Fruit fly (Drosophila melanogaster) whole organism, prepupa: ENCODE results near the gene CG32192.

Experiments used
- Blimp-1 ChIP-seq: fragments of 200-800 bp; sonication (Bioruptor generic); optimal IDR thresholded peaks from 3 replicates; lab custom pipeline; 2017; ENCODE audit warnings: missing biosample characterization, missing genetic modification characterization, mild to moderate bottlenecking, moderate library complexity, missing genetic modification reagents
- CG10631 ChIP-seq: fragments of 200-800 bp; sonication (Bioruptor generic); optimal IDR thresholded peaks from 2 replicates; lab custom pipeline; 2016; ENCODE audit warnings: missing biosample characterization, missing genetic modification characterization
- CG10669 ChIP-seq: fragments of 200-800 bp; sonication (Bioruptor generic); optimal IDR thresholded peaks from 3 replicates; lab custom pipeline; 2018; ENCODE audit warnings: missing biosample characterization, mild to moderate bottlenecking, missing genetic modification characterization, moderate library complexity
- CG11294 ChIP-seq: fragments of 200-800 bp; sonication (Bioruptor generic); IDR thresholded peaks from 2 replicates; pipeline ENCODE4 v1.3.6; 2022; ENCODE audit warnings: missing biosample characterization, missing genetic modification characterization
- CG15336 ChIP-seq: fragments of 200-800 bp; sonication (Bioruptor generic); IDR thresholded peaks from 2 replicates; pipeline ENCODE4 v1.3.6; 2022; ENCODE audit warnings: missing biosample characterization, missing genetic modification characterization
- CG1621 ChIP-seq: fragments of 200-800 bp; sonication (Bioruptor generic); optimal IDR thresholded peaks from 3 replicates; lab custom pipeline; 2018; ENCODE audit warnings: missing biosample characterization, mild to moderate bottlenecking, missing genetic modification characterization
- CG16779 ChIP-seq: fragments of 200-800 bp; sonication (Bioruptor generic); optimal IDR thresholded peaks from 3 replicates; lab custom pipeline; 2017; ENCODE audit warnings: missing biosample characterization, mild to moderate bottlenecking, missing genetic modification characterization
- CG31627 ChIP-seq: fragments of 200-800 bp; sonication (Bioruptor generic); optimal IDR thresholded peaks from 3 replicates; lab custom pipeline; 2016; ENCODE audit warnings: missing biosample characterization, missing genetic modification characterization
- CG32006 ChIP-seq: fragments of 200-800 bp; sonication (Bioruptor generic); optimal IDR thresholded peaks from 3 replicates; lab custom pipeline; 2017; ENCODE audit warnings: missing biosample characterization, mild to moderate bottlenecking, missing genetic modification characterization
- CG34406 ChIP-seq: fragments of 200-800 bp; sonication (Bioruptor generic); optimal IDR thresholded peaks from 3 replicates; lab custom pipeline; 2016; ENCODE audit warnings: missing biosample characterization, missing genetic modification characterization
- CG3919 ChIP-seq: fragments of 200-800 bp; sonication (Bioruptor generic); optimal IDR thresholded peaks from 3 replicates; lab custom pipeline; 2016; ENCODE audit warnings: missing biosample characterization, missing genetic modification characterization
- CG4318 ChIP-seq: fragments of 200-800 bp; sonication (Bioruptor generic); optimal IDR thresholded peaks from 3 replicates; lab custom pipeline; 2017; ENCODE audit warnings: missing biosample characterization, mild to moderate bottlenecking, missing genetic modification characterization
- CG6163 ChIP-seq: fragments of 200-800 bp; sonication (Bioruptor generic); IDR thresholded peaks from 3 replicates; pipeline ENCODE4 v1.3.6; 2022; ENCODE audit warnings: missing biosample characterization, missing genetic modification characterization
- CG6808 ChIP-seq: fragments of 200-800 bp; sonication (Bioruptor generic); optimal IDR thresholded peaks from 3 replicates; lab custom pipeline; 2017; ENCODE audit warnings: missing biosample characterization, missing genetic modification characterization, mild to moderate bottlenecking, moderate library complexity, missing genetic modification reagents
- CG7368 ChIP-seq: fragments of 200-800 bp; sonication (Bioruptor generic); optimal IDR thresholded peaks from 3 replicates; lab custom pipeline; 2016; ENCODE audit warnings: missing biosample characterization, missing genetic modification characterization
- CG8119 ChIP-seq: fragments of 200-800 bp; sonication (Bioruptor generic); IDR thresholded peaks from 3 replicates; pipeline ENCODE4 v1.3.6; 2022; ENCODE audit warnings: missing biosample characterization, missing genetic modification characterization
- CG8319 ChIP-seq: fragments of 200-800 bp; sonication (Bioruptor generic); optimal IDR thresholded peaks from 3 replicates; lab custom pipeline; 2016; ENCODE audit warnings: missing biosample characterization, missing genetic modification characterization
- CG9139 ChIP-seq: fragments of 200-800 bp; sonication (Bioruptor generic); optimal IDR thresholded peaks from 3 replicates; lab custom pipeline; 2017; ENCODE audit warnings: missing biosample characterization, mild to moderate bottlenecking, missing genetic modification characterization
- Eip75B ChIP-seq: fragments of 200-800 bp; sonication (Bioruptor generic); optimal IDR thresholded peaks from 3 replicates; lab custom pipeline; 2016; ENCODE audit warnings: missing biosample characterization, missing genetic modification characterization
- Eip78C ChIP-seq: fragments of 200-800 bp; sonication (Bioruptor generic); peaks from one replicate; lab custom pipeline; 2016; ENCODE audit warnings: missing biosample characterization, missing genetic modification characterization
- Eip93F ChIP-seq: fragments of 200-800 bp; sonication (Bioruptor generic); optimal IDR thresholded peaks from 2 replicates; lab custom pipeline; 2016; ENCODE audit warnings: missing biosample characterization, mild to moderate bottlenecking, missing genetic modification characterization
- Ets21C ChIP-seq: fragments of 200-800 bp; sonication (Bioruptor generic); optimal IDR thresholded peaks from 3 replicates; lab custom pipeline; 2016; ENCODE audit warnings: missing biosample characterization, missing genetic modification characterization
- Ets96B ChIP-seq: fragments of 200-800 bp; optimal IDR thresholded peaks from 2 replicates; lab custom pipeline; 2019; ENCODE audit warnings: missing biosample characterization, mild to moderate bottlenecking, missing genetic modification characterization, moderate library complexity
- Gug ChIP-seq: fragments of 200-800 bp; sonication (Bioruptor generic); IDR thresholded peaks from 2 replicates; pipeline ENCODE4 v1.3.6; 2022; ENCODE audit warnings: missing biosample characterization, missing genetic modification characterization
- Hr38 ChIP-seq: sonication (Bioruptor generic); optimal IDR thresholded peaks from 2 replicates; lab custom pipeline; 2016; ENCODE audit warnings: missing biosample characterization, missing genetic modification characterization
- Hr39 ChIP-seq: fragments of 200-800 bp; sonication (Bioruptor generic); optimal IDR thresholded peaks from 2 replicates; lab custom pipeline; 2016; ENCODE audit warnings: missing biosample characterization, missing genetic modification characterization
- Hr4 ChIP-seq: fragments of 200-800 bp; sonication (Bioruptor generic); optimal IDR thresholded peaks from 3 replicates; lab custom pipeline; 2016; ENCODE audit warnings: missing biosample characterization, missing genetic modification characterization
- Met ChIP-seq: fragments of 200-800 bp; sonication (Bioruptor generic); optimal IDR thresholded peaks from 3 replicates; lab custom pipeline; 2016; ENCODE audit warnings: missing biosample characterization, missing genetic modification characterization
- OdsH ChIP-seq: fragments of 200-800 bp; sonication (Bioruptor generic); optimal IDR thresholded peaks from 3 replicates; lab custom pipeline; 2016; ENCODE audit warnings: missing biosample characterization, missing genetic modification characterization
- Sox102F ChIP-seq: fragments of 200-800 bp; sonication (Bioruptor generic); optimal IDR thresholded peaks from 2 replicates; lab custom pipeline; 2016; ENCODE audit warnings: missing biosample characterization, mild to moderate bottlenecking, missing genetic modification characterization
- Sox14 ChIP-seq: fragments of 200-800 bp; sonication (Bioruptor generic); optimal IDR thresholded peaks from 3 replicates; lab custom pipeline; 2016; ENCODE audit warnings: missing biosample characterization, missing genetic modification characterization
- Sox15 ChIP-seq: fragments of 200-800 bp; sonication (Bioruptor generic); optimal IDR thresholded peaks from 3 replicates; lab custom pipeline; 2016; ENCODE audit warnings: missing biosample characterization, missing genetic modification characterization
- cyc ChIP-seq: fragments of 200-800 bp; sonication (Bioruptor generic); optimal IDR thresholded peaks from 3 replicates; lab custom pipeline; 2016; ENCODE audit warnings: missing biosample characterization, missing genetic modification characterization
- dac ChIP-seq: fragments of 200-800 bp; sonication (Bioruptor generic); optimal IDR thresholded peaks from 2 replicates; lab custom pipeline; 2017; ENCODE audit warnings: missing biosample characterization, mild to moderate bottlenecking, missing genetic modification characterization
- dsx ChIP-seq: fragments of 200-800 bp; optimal IDR thresholded peaks from 3 replicates; lab custom pipeline; 2019; ENCODE audit warnings: missing biosample characterization, mild to moderate bottlenecking, missing genetic modification characterization, moderate library complexity; ENCODE audit not compliant: poor library complexity, severe bottlenecking
- esn ChIP-seq: fragments of 200-800 bp; sonication (Bioruptor generic); optimal IDR thresholded peaks from 2 replicates; lab custom pipeline; 2016; ENCODE audit warnings: missing biosample characterization, mild to moderate bottlenecking, missing genetic modification characterization, moderate library complexity
- fd59A ChIP-seq: fragments of 200-800 bp; sonication (Bioruptor generic); optimal IDR thresholded peaks from 2 replicates; lab custom pipeline; 2017; ENCODE audit warnings: missing biosample characterization, mild to moderate bottlenecking, missing genetic modification characterization, missing genetic modification reagents
- fd85E ChIP-seq: fragments of 200-800 bp; sonication (Bioruptor generic); optimal IDR thresholded peaks from 3 replicates; lab custom pipeline; 2016; ENCODE audit warnings: missing biosample characterization, missing genetic modification characterization
- fkh ChIP-seq: fragments of 200-800 bp; sonication (Bioruptor generic); optimal IDR thresholded peaks from 3 replicates; lab custom pipeline; 2017; ENCODE audit warnings: missing biosample characterization, mild to moderate bottlenecking, missing genetic modification characterization, moderate library complexity
- lz ChIP-seq: fragments of 200-800 bp; sonication (Bioruptor generic); optimal IDR thresholded peaks from 3 replicates; lab custom pipeline; 2016; ENCODE audit warnings: missing biosample characterization, missing genetic modification characterization
- net ChIP-seq: fragments of 200-800 bp; sonication (Bioruptor generic); optimal IDR thresholded peaks from 3 replicates; lab custom pipeline; 2016; ENCODE audit warnings: missing biosample characterization, missing genetic modification characterization
- pdm3 ChIP-seq: fragments of 200-800 bp; sonication (Bioruptor generic); optimal IDR thresholded peaks from 3 replicates; lab custom pipeline; 2016; ENCODE audit warnings: missing biosample characterization, missing genetic modification characterization
- spab ChIP-seq: fragments of 200-800 bp; sonication (Bioruptor generic); optimal IDR thresholded peaks from 2 replicates; lab custom pipeline; 2017; ENCODE audit warnings: missing biosample characterization, mild to moderate bottlenecking, missing genetic modification characterization, missing genetic modification reagents
- vri ChIP-seq: fragments of 200-800 bp; sonication (Bioruptor generic); optimal IDR thresholded peaks from 3 replicates; lab custom pipeline; 2016; ENCODE audit warnings: missing biosample characterization, mild to moderate bottlenecking, missing genetic modification characterization

CG32192 gene

dm6 chr3L:18062959-18063510 lies 22.9 kb downstream of the CG32192 start (continued):
- TF ChIP-seq CG8119 (GFP tag; lab: Robert Waterston, UW) (peak; percentile 84), vri (GFP tag; lab: Kevin White, UChicago) (peak; percentile 66), CG15336 (peak; percentile 77), Blimp-1 (GFP tag; lab: Kevin White, UChicago) (peak; percentile 35), CG9139 (GFP tag; lab: Kevin White, UChicago) (peak; percentile 49), CG6163 (GFP tag; lab: Robert Waterston, UW) (peak; percentile 77), CG7368 (peak; percentile 1), Met (GFP tag; lab: Kevin White, UChicago) (peak; percentile 48), dsx (peak; percentile 85), spab (GFP tag; lab: Kevin White, UChicago) (peak; percentile 61), CG3919 (GFP tag; lab: Kevin White, UChicago) (peak; percentile 71), dac (GFP tag; lab: Kevin White, UChicago) (peak; percentile 48), Eip75B (GFP tag; lab: Kevin White, UChicago) (peak; percentile 75), Ets21C (GFP tag; lab: Kevin White, UChicago) (no peak), esn (GFP tag; lab: Kevin White, UChicago) (peak; percentile 49)

- peak; percentile 55 for TF ChIP-seq fd59A (GFP tag; lab: Kevin White, UChicago)
- TF ChIP-seq CG6808 (GFP tag; lab: Kevin White, UChicago): peak; percentile 65
- peak; percentile 49 for TF ChIP-seq Sox15
- peak; percentile 55 for TF ChIP-seq Sox102F (GFP tag; lab: Kevin White, UChicago)
- TF ChIP-seq CG1621: no peak
- peak; percentile 11; the same call in 1 of the 2 replicates for TF ChIP-seq Gug (GFP tag; lab: Robert Waterston, UW)
- TF ChIP-seq CG4318 (GFP tag; lab: Kevin White, UChicago): peak; percentile 26
- TF ChIP-seq cyc (GFP tag; lab: Kevin White, UChicago): peak; percentile 45
- no peak for TF ChIP-seq CG7368
- TF ChIP-seq CG3919 (GFP tag; lab: Kevin White, UChicago): peak; percentile 41
- TF ChIP-seq Eip78C (GFP tag; lab: Kevin White, UChicago): peak; percentile 90
- TF ChIP-seq OdsH (GFP tag; lab: Kevin White, UChicago): peak; percentile 71
- peak; percentile 56; the same call in 2 of the 3 replicates for TF ChIP-seq CG8119 (GFP tag; lab: Robert Waterston, UW)
- no peak for TF ChIP-seq Eip93F (GFP tag; lab: Kevin White, UChicago)
- TF ChIP-seq pdm3 (GFP tag; lab: Kevin White, UChicago): peak; percentile 69
- peak; percentile 50 for TF ChIP-seq CG8319 (GFP tag; lab: Kevin White, UChicago)
- TF ChIP-seq net (GFP tag; lab: Kevin White, UChicago): peak; percentile 63
- peak; percentile 0 for TF ChIP-seq vri (GFP tag; lab: Kevin White, UChicago)
- TF ChIP-seq CG31627: peak; percentile 69
- TF ChIP-seq fd85E (GFP tag; lab: Kevin White, UChicago): no peak
- peak; percentile 49 for TF ChIP-seq CG34406 (GFP tag; lab: Kevin White, UChicago)
- TF ChIP-seq spab (GFP tag; lab: Kevin White, UChicago): peak; percentile 67
- TF ChIP-seq CG15336: peak; percentile 48; the same call in 1 of the 2 replicates
- TF ChIP-seq Met (GFP tag; lab: Kevin White, UChicago): peak; percentile 67
- peak; percentile 82 for TF ChIP-seq esn (GFP tag; lab: Kevin White, UChicago)
- TF ChIP-seq CG32006 (GFP tag; lab: Kevin White, UChicago): peak; percentile 74
- peak; percentile 55 for TF ChIP-seq Eip75B (GFP tag; lab: Kevin White, UChicago)
- TF ChIP-seq dac (GFP tag; lab: Kevin White, UChicago): no peak
- TF ChIP-seq Hr4: peak; percentile 68
- peak; percentile 62 for TF ChIP-seq Hr39
- no peak for TF ChIP-seq fkh (GFP tag; lab: Kevin White, UChicago)
- TF ChIP-seq lz (GFP tag; lab: Kevin White, UChicago): peak; percentile 76
- no peak for TF ChIP-seq CG9139 (GFP tag; lab: Kevin White, UChicago)
- peak; percentile 67 for TF ChIP-seq CG10631
- TF ChIP-seq CG11294: no peak
- TF ChIP-seq Sox14 (GFP tag; lab: Kevin White, UChicago): peak; percentile 78
- no peak for TF ChIP-seq Blimp-1 (GFP tag; lab: Kevin White, UChicago)
- TF ChIP-seq CG16779: peak; percentile 4
- TF ChIP-seq CG10669 (GFP tag; lab: Kevin White, UChicago): peak; percentile 58
- TF ChIP-seq Hr38 (GFP tag; lab: Kevin White, UChicago): no peak
- TF ChIP-seq Ets21C (GFP tag; lab: Kevin White, UChicago): peak; percentile 43
- peak; percentile 18 for TF ChIP-seq dsx
- TF ChIP-seq Ets96B (tag; lab: Kevin White, UChicago): peak; percentile 62
Measured at dm6 chr3L:18064632-18065482, 24.7 kb downstream of the CG32192 start, which contains the start of gene Eip75B. Eip75B (minus strand) TSS chr3L:18064696.
